Fruit fly (Drosophila melanogaster): ENCODE results near the gene Gdap1.

Gdap1 gene

dm6 chr3L:5154917-5155613 lies 13.3 kb downstream of the Gdap1 start (continued):
- TF ChIP-seq Nf-YC (tag; optimal IDR thresholded peaks at IDR 0.05) = peak; percentile 29
- TF ChIP-seq her (GFP tag; optimal IDR thresholded peaks at IDR 0.05) = peak; percentile 79
- TF ChIP-seq CG1602 (GFP tag; optimal IDR thresholded peaks at IDR 0.05) = peak; percentile 51
- peak; percentile 82 for TF ChIP-seq CG13296 (GFP tag; optimal IDR thresholded peaks at IDR 0.05)
- peak; percentile 18 for TF ChIP-seq p53 (GFP tag; optimal IDR thresholded peaks at IDR 0.05)
- no peak; the same call in 1 of the 2 replicates for TF ChIP-seq wdn (GFP tag; IDR thresholded peaks at IDR 0.05)
- peak; percentile 25 for TF ChIP-seq CG31388 (GFP tag; optimal IDR thresholded peaks at IDR 0.05)
- TF ChIP-seq Dp (GFP tag; optimal IDR thresholded peaks at IDR 0.05) = no peak
- TF ChIP-seq Asciz (GFP tag; optimal IDR thresholded peaks at IDR 0.05) = peak; percentile 58
- peak; percentile 32 for TF ChIP-seq CG16815 (GFP tag; optimal IDR thresholded peaks at IDR 0.05)
- TF ChIP-seq ash1 (GFP tag; optimal IDR thresholded peaks at IDR 0.05) = no peak
- no peak for TF ChIP-seq Usf (GFP tag; optimal IDR thresholded peaks at IDR 0.05)
- TF ChIP-seq h (optimal IDR thresholded peaks at IDR 0.05) = no peak
- TF ChIP-seq Lpt (GFP tag; optimal IDR thresholded peaks at IDR 0.05) = no peak
- peak; percentile 59 for TF ChIP-seq toy (GFP tag; IDR thresholded peaks at IDR 0.05)
- no peak for TF ChIP-seq BEAF-32 (GFP tag; optimal IDR thresholded peaks at IDR 0.05)
- no peak for TF ChIP-seq CG13123 (GFP tag; optimal IDR thresholded peaks at IDR 0.05)
- no peak for TF ChIP-seq CG4404 (GFP tag; IDR thresholded peaks at IDR 0.05)
- peak; percentile 70 for TF ChIP-seq ATbp (GFP tag; optimal IDR thresholded peaks at IDR 0.05)
- no peak for TF ChIP-seq lola (GFP tag; optimal IDR thresholded peaks at IDR 0.05)
- TF ChIP-seq cato (GFP tag; optimal IDR thresholded peaks at IDR 0.05; ENCODE audit: borderline replicate concordance) = peak; percentile 59
- no peak for TF ChIP-seq CG3726 (GFP tag; IDR thresholded peaks at IDR 0.05)
- peak in 1 of 2 experiments; percentile 3 for TF ChIP-seq insv (GFP tag; optimal IDR thresholded peaks at IDR 0.05)
- TF ChIP-seq Dll (GFP tag; IDR thresholded peaks at IDR 0.05; ENCODE audit: partially characterized antibody) = no peak
- peak; percentile 38 for TF ChIP-seq CG11398 (GFP tag; optimal IDR thresholded peaks at IDR 0.05)
- TF ChIP-seq CG4820 (GFP tag; optimal IDR thresholded peaks at IDR 0.05) = peak; percentile 73
- TF ChIP-seq gcm2 (GFP tag; optimal IDR thresholded peaks at IDR 0.05) = peak; percentile 21
- peak; percentile 55 to 69 for TF ChIP-seq chif (GFP tag; optimal IDR thresholded peaks at IDR 0.05)
- peak; percentile 32 for TF ChIP-seq CG1529 (GFP tag; optimal IDR thresholded peaks at IDR 0.05)
- peak; percentile 65 for TF ChIP-seq CG4424 (GFP tag; optimal IDR thresholded peaks at IDR 0.05)
- TF ChIP-seq Dref (GFP tag; IDR thresholded peaks at IDR 0.05) = no peak
- no peak for TF ChIP-seq eve (GFP tag; optimal IDR thresholded peaks at IDR 0.05)
- no peak for TF ChIP-seq Trl (optimal IDR thresholded peaks at IDR 0.05)
- peak; percentile 71 for TF ChIP-seq Trl (GFP tag; optimal IDR thresholded peaks at IDR 0.05)
- peak; percentile 83 for TF ChIP-seq pho (GFP tag; optimal IDR thresholded peaks at IDR 0.05)
- no peak for TF ChIP-seq HmgD (GFP tag; optimal IDR thresholded peaks at IDR 0.05)
- peak; percentile 90 for TF ChIP-seq sob (GFP tag; IDR thresholded peaks at IDR 0.05)
- peak; percentile 76 for TF ChIP-seq cwo (GFP tag; optimal IDR thresholded peaks at IDR 0.05)
- TF ChIP-seq CG11696 (GFP tag; IDR thresholded peaks at IDR 0.05) = peak; percentile 76
- no peak for TF ChIP-seq Bdp1 (GFP tag; optimal IDR thresholded peaks at IDR 0.05)
- TF ChIP-seq croc (GFP tag; conservative IDR thresholded peaks at IDR 0.05) = peak; percentile 53; the same call in 2 of the 3 replicates
- TF ChIP-seq CG2678 (tag; optimal IDR thresholded peaks at IDR 0.05) = peak; percentile 85
- TF ChIP-seq B-H2 (GFP tag; optimal IDR thresholded peaks at IDR 0.05) = peak; percentile 69
- no peak for TF ChIP-seq Dip2 (GFP tag; IDR thresholded peaks at IDR 0.05)
- no peak for TF ChIP-seq CG10274 (GFP tag; optimal IDR thresholded peaks at IDR 0.05)
- peak; percentile 91 for TF ChIP-seq Dbx (GFP tag; IDR thresholded peaks at IDR 0.05)
- TF ChIP-seq Optix (GFP tag; IDR thresholded peaks at IDR 0.05) = no peak; the same call in 1 of the 3 replicates
- TF ChIP-seq CG5245 (GFP tag; optimal IDR thresholded peaks at IDR 0.05) = peak; percentile 53
- peak; percentile 7 for TF ChIP-seq sug (tag; optimal IDR thresholded peaks at IDR 0.05)
- TF ChIP-seq org-1 (GFP tag; optimal IDR thresholded peaks at IDR 0.05) = peak; percentile 70

Measured in whole organism, embryonic.